Worm (Caenorhabditis elegans): ENCODE data around the gene gst-17.
A peak's percentile ranks its signal among the peaks of the same experiment; 100 is the strongest.

Gene gst-17

DNA sequence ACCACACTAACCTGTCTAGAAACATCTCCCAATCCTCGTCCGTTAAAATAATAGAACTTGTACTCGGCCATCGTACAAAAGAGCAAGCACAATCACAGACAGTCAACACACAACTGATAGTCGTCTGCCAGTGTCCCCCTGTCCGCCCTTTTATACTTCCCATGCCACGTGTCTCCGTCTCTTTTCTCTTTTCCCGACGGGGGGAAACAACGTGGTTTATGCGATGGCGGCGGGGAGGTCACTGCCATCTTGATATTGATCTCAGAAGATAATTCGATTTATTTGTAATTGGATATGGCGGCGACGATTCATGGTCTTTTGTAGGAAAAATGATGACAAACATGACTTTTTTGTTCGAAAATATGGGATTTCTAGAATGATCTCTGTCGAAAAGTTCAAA, 20.9 kb downstream of the gst-17 start, which contains the start of gene gst-20:
Gene gst-20, minus strand, starts transcription at position 170 of the 400 bp plus-strand sequence.
- TF ChIP-seq him-1 (tag; optimal IDR thresholded peaks at IDR 0.05) = no peak
- no peak for TF ChIP-seq dao-5 (tag; optimal IDR thresholded peaks at IDR 0.05)
- no peak for TF ChIP-seq W03F9.2 (tag; optimal IDR thresholded peaks at IDR 0.05)

DNA sequence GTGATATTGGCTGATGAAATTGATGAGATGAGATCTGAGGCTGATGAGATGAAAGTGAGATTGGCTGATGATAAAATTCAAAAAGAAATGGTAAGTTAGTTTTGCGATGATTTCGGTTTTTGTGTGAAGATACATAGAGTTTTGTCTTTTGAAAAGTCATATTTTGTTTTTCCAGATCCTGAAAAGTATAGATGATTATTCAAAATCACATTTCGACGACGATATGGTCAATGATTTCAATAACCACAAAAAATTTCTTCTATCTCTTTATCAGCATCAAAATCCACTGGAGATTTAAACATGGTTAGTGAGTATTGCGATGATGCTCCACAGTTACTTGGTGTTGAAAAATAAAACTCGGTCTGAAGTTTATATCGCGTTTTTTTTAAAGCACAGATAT, 29.7 kb downstream of the gst-17 start, which contains the start of gene csp-1:
Gene csp-1, plus strand, starts transcription at position 301 of the 400 bp plus-strand sequence.
- no peak for TF ChIP-seq him-1 (tag; optimal IDR thresholded peaks at IDR 0.05)
- TF ChIP-seq W03F9.2 (tag; optimal IDR thresholded peaks at IDR 0.05) = no peak
- TF ChIP-seq dao-5 (tag; optimal IDR thresholded peaks at IDR 0.05) = no peak

ce11 chrII:13596505-13596977, 34.0 kb downstream of the gst-17 start, which contains the start of the genes fbxc-23 and csc-1:
Gene fbxc-23, minus strand, starts transcription at chrII:13596555.
Gene csc-1, plus strand, starts transcription at chrII:13596955.
- TF ChIP-seq him-1 (tag; optimal IDR thresholded peaks at IDR 0.05) (no peak), dao-5 (tag; optimal IDR thresholded peaks at IDR 0.05) (no peak), W03F9.2 (tag; optimal IDR thresholded peaks at IDR 0.05) (peak; percentile 52)

- no peak for TF ChIP-seq dao-5 (tag; optimal IDR thresholded peaks at IDR 0.05)
- TF ChIP-seq W03F9.2 (tag; optimal IDR thresholded peaks at IDR 0.05) = no peak
- no peak for TF ChIP-seq him-1 (tag; optimal IDR thresholded peaks at IDR 0.05)
These were observed 35.3 kb downstream of the gst-17 start for ce11 chrII:13595279-13595678.

DNA sequence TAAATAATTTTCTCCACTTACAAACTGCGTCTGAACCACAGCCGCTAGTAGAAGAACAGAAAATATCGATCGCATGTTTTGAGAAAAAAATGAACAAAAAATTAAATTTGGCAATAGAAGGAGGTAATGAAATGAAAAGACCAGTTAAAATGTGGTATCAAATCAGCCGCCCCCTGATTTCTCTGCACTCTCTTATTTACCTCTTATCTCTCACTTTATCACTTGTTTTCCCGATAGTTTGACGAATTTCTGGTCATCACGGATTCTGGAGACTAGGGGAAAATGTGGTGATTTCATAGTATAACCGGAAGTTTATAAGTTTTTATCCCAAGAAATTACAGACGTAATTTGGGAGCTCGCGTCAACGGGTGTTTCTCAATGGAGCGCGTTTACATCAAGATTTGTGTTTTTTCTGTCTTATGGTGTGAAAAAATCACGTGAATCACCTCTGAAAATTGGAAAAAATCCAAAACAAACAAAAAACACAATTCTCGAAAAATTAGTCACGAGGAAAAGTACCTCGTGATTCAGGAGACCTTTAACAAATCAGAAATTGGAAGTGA, 36.9 kb downstream of the gst-17 start, which contains the start of gene clec-146:
Gene clec-146, minus strand, starts transcription at position 116 of the 563 bp plus-strand sequence.
- TF ChIP-seq him-1 (tag; optimal IDR thresholded peaks at IDR 0.05) = no peak
- no peak for TF ChIP-seq W03F9.2 (tag; optimal IDR thresholded peaks at IDR 0.05)
- TF ChIP-seq dao-5 (tag; optimal IDR thresholded peaks at IDR 0.05) = no peak

ce11 chrII:13590461-13590860, 40.1 kb downstream of the gst-17 start, which contains the start of gene clec-145:
Gene clec-145, minus strand, starts transcription at chrII:13590561.
- TF ChIP-seq him-1 (tag; optimal IDR thresholded peaks at IDR 0.05) = no peak

DNA sequence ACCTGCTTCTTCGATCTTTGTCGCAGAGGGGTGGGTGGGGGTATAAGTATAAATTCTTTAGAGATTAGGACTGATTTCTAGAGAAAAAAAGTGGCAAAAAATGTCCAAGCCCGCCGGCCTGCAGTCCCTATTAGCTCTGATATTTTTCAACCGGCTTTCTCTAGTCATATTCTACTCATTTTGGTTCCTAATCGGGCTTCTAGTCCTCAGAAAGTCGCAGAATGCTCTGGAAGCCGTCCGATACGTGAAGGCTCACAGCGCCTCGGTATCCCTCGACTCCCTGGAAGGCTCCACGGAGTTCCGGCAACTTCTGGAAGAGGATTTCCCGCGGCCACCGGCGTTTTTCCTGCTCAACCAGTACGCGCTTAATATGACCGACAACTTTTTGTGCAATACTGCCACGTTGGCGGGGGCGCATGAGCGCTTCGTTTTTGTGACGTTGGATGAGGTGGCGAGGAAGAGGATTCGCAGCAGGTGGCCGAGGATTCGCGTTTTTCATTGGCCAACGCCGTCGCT, 44.9 kb downstream of the gst-17 start, which contains the start of gene Y48E1B.8:
Gene Y48E1B.8, plus strand, starts transcription at position 51 of the 516 bp plus-strand sequence.
- TF ChIP-seq W03F9.2 (tag; optimal IDR thresholded peaks at IDR 0.05) (no peak), dao-5 (tag; optimal IDR thresholded peaks at IDR 0.05) (no peak), him-1 (tag; optimal IDR thresholded peaks at IDR 0.05) (no peak)
